Worm (Caenorhabditis elegans) whole organism, L4 larva: ENCODE measurements around the gene gcy-34.

Experiments
- D1046.2 ChIP-seq: fragments of 200-800 bp; sonication (Bioruptor generic); IDR thresholded peaks from 2 replicates; pipeline ENCODE4 v1.3.6; 2022; ENCODE audit warnings: missing genetic modification characterization, missing compliant biosample characterization
- F10B5.3 ChIP-seq: sonication (generic microtip); optimal IDR thresholded peaks from 2 replicates; lab custom pipeline; 2016; ENCODE audit warnings: mild to moderate bottlenecking, missing genetic modification characterization, missing compliant biosample characterization
- F44E2.7 ChIP-seq: fragments of 200-800 bp; sonication (Bioruptor generic); IDR thresholded peaks from 2 replicates; pipeline ENCODE4 v2.1.2; 2022; ENCODE audit warnings: missing genetic modification characterization, missing compliant biosample characterization
- T20F7.1 ChIP-seq: fragments of 200-800 bp; sonication (Bioruptor generic); optimal IDR thresholded peaks from 2 replicates; lab custom pipeline; 2018; ENCODE audit warnings: mild to moderate bottlenecking, missing genetic modification characterization, missing compliant biosample characterization
- T26A8.4 ChIP-seq: fragments of 200-800 bp; sonication (Bioruptor generic); IDR thresholded peaks from 2 replicates; pipeline ENCODE4 v1.3.6; 2022; ENCODE audit warnings: missing genetic modification characterization, missing compliant biosample characterization
- Y105C5A.15 ChIP-seq: fragments of 200-800 bp; sonication (Bioruptor generic); IDR thresholded peaks from 2 replicates; pipeline ENCODE4 v1.3.6; 2022; ENCODE audit warnings: missing genetic modification characterization, missing compliant biosample characterization
- Y75B8A.6 ChIP-seq: fragments of 200-800 bp; sonication (Bioruptor generic); IDR thresholded peaks from 2 replicates; pipeline ENCODE4 v1.3.6; 2022; ENCODE audit warnings: missing genetic modification reagents, missing genetic modification characterization, missing compliant biosample characterization
- ZK546.5 ChIP-seq, 2 experiments: sonication (generic microtip); optimal IDR thresholded peaks; 2 replicates each; lab custom pipeline; 2017; ENCODE audit warnings: missing biosample characterization in 2 of 2, missing genetic modification characterization in 2 of 2
- aha-1 ChIP-seq: fragments of 150-350 bp; peaks from one replicate; lab custom pipeline; 2014; ENCODE audit warnings: missing biosample characterization, missing genetic modification characterization
- aly-2 ChIP-seq: sonication (generic microtip); optimal IDR thresholded peaks from 2 replicates; lab custom pipeline; 2018; ENCODE audit warnings: missing biosample characterization, missing genetic modification characterization
- arid-1 ChIP-seq: fragments of 200-800 bp; sonication (Bioruptor generic); conservative IDR thresholded peaks from 2 replicates; pipeline ENCODE4 v1.3.6; 2022; ENCODE audit warnings: missing genetic modification reagents, missing genetic modification characterization, missing compliant biosample characterization
- attf-4 ChIP-seq: sonication (generic microtip); optimal IDR thresholded peaks from 3 replicates; lab custom pipeline; 2017; ENCODE audit warnings: missing biosample characterization, missing genetic modification characterization
- ctbp-1 ChIP-seq: fragments of 200-800 bp; sonication (Bioruptor generic); IDR thresholded peaks from 2 replicates; pipeline ENCODE4 v1.3.6; 2022; ENCODE audit warnings: missing genetic modification reagents, missing genetic modification characterization, missing compliant biosample characterization
- daf-19 ChIP-seq: fragments of 200-800 bp; sonication (Bioruptor generic); conservative IDR thresholded peaks from 2 replicates; pipeline ENCODE4 v1.3.6; 2022; ENCODE audit warnings: missing genetic modification characterization, missing compliant biosample characterization
- dmd-6 ChIP-seq: fragments of 200-800 bp; sonication (Bioruptor generic); IDR thresholded peaks from 2 replicates; pipeline ENCODE4 v1.3.6; 2022; ENCODE audit warnings: missing genetic modification reagents, missing genetic modification characterization, missing compliant biosample characterization
- dmd-8 ChIP-seq: fragments of 200-800 bp; sonication (Bioruptor generic); IDR thresholded peaks from 2 replicates; pipeline ENCODE4 v1.3.6; 2022; ENCODE audit warnings: missing genetic modification characterization, missing compliant biosample characterization
- gei-8 ChIP-seq: fragments of 200-800 bp; sonication (Bioruptor generic); optimal IDR thresholded peaks from 2 replicates; lab custom pipeline; 2018; ENCODE audit warnings: mild to moderate bottlenecking, missing genetic modification characterization, missing compliant biosample characterization
- lin-1 ChIP-seq: fragments of 200-800 bp; sonication (Bioruptor generic); IDR thresholded peaks from 2 replicates; pipeline ENCODE4 v1.3.6; 2022; ENCODE audit warnings: missing genetic modification reagents, missing genetic modification characterization, missing compliant biosample characterization
- lsy-2 ChIP-seq, 2 experiments: fragments of 150-350 bp in 1 of 2; sonication (generic microtip) in 1 of 2; optimal IDR thresholded peaks; 2 replicates each; lab custom pipeline; 2014 to 2017; ENCODE audit warnings: missing biosample characterization in 2 of 2, missing genetic modification characterization in 2 of 2
- mxl-2 ChIP-seq: fragments of 200-800 bp; sonication (Bioruptor generic); conservative IDR thresholded peaks from 2 replicates; pipeline ENCODE4 v1.3.6; 2022; ENCODE audit warnings: missing genetic modification reagents, missing genetic modification characterization, missing compliant biosample characterization
- nhr-10 ChIP-seq: fragments of 150-350 bp; optimal IDR thresholded peaks from 2 replicates; lab custom pipeline; 2014; ENCODE audit warnings: missing biosample characterization, missing genetic modification characterization
- nhr-102 ChIP-seq: sonication (generic microtip); optimal IDR thresholded peaks from 2 replicates; lab custom pipeline; 2016; ENCODE audit warnings: mild to moderate bottlenecking, missing genetic modification characterization, moderate library complexity, missing compliant biosample characterization
- nhr-111 ChIP-seq: fragments of 200-800 bp; sonication (Bioruptor generic); optimal IDR thresholded peaks from 2 replicates; lab custom pipeline; 2018; ENCODE audit warnings: mild to moderate bottlenecking, missing genetic modification characterization, missing compliant biosample characterization
- nhr-237 ChIP-seq: sonication (generic microtip); optimal IDR thresholded peaks from 2 replicates; lab custom pipeline; 2017; ENCODE audit warnings: missing biosample characterization, missing genetic modification characterization
- nhr-28 ChIP-seq: fragments of 150-350 bp; optimal IDR thresholded peaks from 2 replicates; lab custom pipeline; 2014; ENCODE audit warnings: missing biosample characterization, missing genetic modification characterization
- nhr-42 ChIP-seq: fragments of 200-800 bp; sonication (Bioruptor generic); IDR thresholded peaks from 2 replicates; pipeline ENCODE4 v1.3.6; 2022; ENCODE audit warnings: missing genetic modification characterization, missing compliant biosample characterization
- nhr-76 ChIP-seq: fragments of 150-350 bp; optimal IDR thresholded peaks from 2 replicates; lab custom pipeline; 2014; ENCODE audit warnings: missing biosample characterization, missing genetic modification characterization
- nhr-77 ChIP-seq: fragments of 150-350 bp; optimal IDR thresholded peaks from 2 replicates; lab custom pipeline; 2014; ENCODE audit warnings: missing biosample characterization, missing genetic modification characterization
- pqm-1 ChIP-seq: sonication (generic microtip); optimal IDR thresholded peaks from 2 replicates; lab custom pipeline; 2017; ENCODE audit warnings: missing biosample characterization, missing genetic modification characterization
- sdz-12 ChIP-seq: fragments of 200-800 bp; sonication (Bioruptor generic); optimal IDR thresholded peaks from 2 replicates; lab custom pipeline; 2018; ENCODE audit warnings: mild to moderate bottlenecking, missing genetic modification characterization, missing compliant biosample characterization
- tra-1 ChIP-seq: fragments of 200-800 bp; sonication (Bioruptor generic); IDR thresholded peaks from 2 replicates; pipeline ENCODE4 v1.3.6; 2022; ENCODE audit warnings: missing genetic modification reagents, missing genetic modification characterization, missing compliant biosample characterization
- unc-39 ChIP-seq: sonication (generic microtip); optimal IDR thresholded peaks from 2 replicates; lab custom pipeline; 2017; ENCODE audit warnings: missing biosample characterization, missing genetic modification characterization
- vab-7 ChIP-seq: fragments of 200-800 bp; sonication (Bioruptor generic); IDR thresholded peaks from 2 replicates; pipeline ENCODE4 v1.3.6; 2022; ENCODE audit warnings: missing genetic modification reagents, missing genetic modification characterization, missing compliant biosample characterization
- zfp-2 ChIP-seq: sonication (generic microtip); optimal IDR thresholded peaks from 2 replicates; lab custom pipeline; 2016; ENCODE audit warnings: mild to moderate bottlenecking, missing genetic modification characterization, missing compliant biosample characterization
- zfp-3 ChIP-seq: fragments of 200-800 bp; sonication (Bioruptor generic); conservative IDR thresholded peaks from 2 replicates; pipeline ENCODE4 v1.3.6; 2022; ENCODE audit warnings: missing genetic modification reagents, missing genetic modification characterization, missing compliant biosample characterization
- zip-2 ChIP-seq: fragments of 150-350 bp; optimal IDR thresholded peaks from 2 replicates; lab custom pipeline; 2014; ENCODE audit warnings: missing biosample characterization, missing genetic modification characterization

The gcy-34 gene

ce11 chrV:13423608-13424007, 37.9 kb upstream of the gcy-34 start, which contains the start of gene srv-10:
TSS of gene srv-10 (plus strand) at chrV:13423908.
- TF ChIP-seq attf-4 (tag; lab: Kevin White, UChicago) (no peak), F44E2.7 (GFP tag; lab: Robert Waterston, UW) (no peak), T20F7.1 (GFP tag; lab: Kevin White, UChicago) (no peak), nhr-42 (GFP tag; lab: Robert Waterston, UW) (no peak), unc-39 (tag; lab: Kevin White, UChicago) (no peak), Y105C5A.15 (GFP tag; lab: Robert Waterston, UW) (no peak), Y75B8A.6 (GFP tag; lab: Robert Waterston, UW) (no peak), vab-7 (GFP tag; lab: Robert Waterston, UW) (no peak), D1046.2 (GFP tag; lab: Robert Waterston, UW) (no peak), lin-1 (GFP tag; lab: Robert Waterston, UW) (no peak), F10B5.3 (no peak), ctbp-1 (GFP tag; lab: Robert Waterston, UW) (no peak), tra-1 (GFP tag; lab: Robert Waterston, UW) (no peak), mxl-2 (GFP tag; lab: Robert Waterston, UW) (no peak), nhr-77 (tag; lab: Kevin White, UChicago) (no peak), zfp-3 (no peak)

ce11 chrV:13423045-13423444, 37.3 kb upstream of the gcy-34 start, which contains the start of gene srv-9:
TSS of gene srv-9 (minus strand) at chrV:13423145.
- TF ChIP-seq aha-1 (tag; lab: Kevin White, UChicago), result peak; percentile 44
- TF ChIP-seq nhr-10 (tag; lab: Kevin White, UChicago), result no peak

- TF ChIP-seq pqm-1 (tag; lab: Kevin White, UChicago) (peak; percentile 99), dmd-6 (GFP tag; lab: Robert Waterston, UW) (peak; percentile 80), nhr-77 (tag; lab: Kevin White, UChicago) (peak; percentile 37), nhr-111 (GFP tag; lab: Kevin White, UChicago) (no peak), T20F7.1 (GFP tag; lab: Kevin White, UChicago) (peak; percentile 16), sdz-12 (GFP tag; lab: Kevin White, UChicago) (no peak), nhr-28 (peak; percentile 59), dmd-8 (GFP tag; lab: Robert Waterston, UW) (no peak), arid-1 (GFP tag; lab: Robert Waterston, UW) (no peak)
These were observed 36.0 kb upstream of the gcy-34 start for ce11 chrV:13421697-13422096.

- TF ChIP-seq gei-8 (GFP tag; lab: Kevin White, UChicago), result no peak
- TF ChIP-seq nhr-237 (tag; lab: Kevin White, UChicago), result no peak
- TF ChIP-seq ZK546.5 (tag; optimal IDR thresholded peaks at IDR 0.05; lab: Kevin White, UChicago), result no peak
- TF ChIP-seq F44E2.7 (GFP tag; lab: Robert Waterston, UW), result no peak
- no peak for TF ChIP-seq nhr-10 (tag; lab: Kevin White, UChicago)
- no peak for TF ChIP-seq aly-2 (tag; lab: Kevin White, UChicago)
- no peak for TF ChIP-seq nhr-102
- no peak for TF ChIP-seq T26A8.4 (GFP tag; lab: Robert Waterston, UW)
- TF ChIP-seq zip-2 (tag; lab: Kevin White, UChicago), result no peak
- no peak for TF ChIP-seq nhr-76
- TF ChIP-seq daf-19 (GFP tag; lab: Robert Waterston, UW), result no peak
- no peak for TF ChIP-seq lsy-2 (tag; optimal IDR thresholded peaks at IDR 0.05; lab: Kevin White, UChicago)
- TF ChIP-seq zfp-2 (tag; lab: Kevin White, UChicago), result no peak
These were observed 34.9 kb upstream of the gcy-34 start, which contains the start of gene srv-8 for ce11 chrV:13420640-13421039. TSS of gene srv-8 (minus strand) at chrV:13420740.
